Fruit fly (Drosophila melanogaster): Measurements from ENCODE around the gene CG13108.

- TF ChIP-seq usp (GFP tag; optimal IDR thresholded peaks at IDR 0.05) (no peak), Dll (optimal IDR thresholded peaks at IDR 0.05) (no peak), psq (optimal IDR thresholded peaks at IDR 0.05) (no peak), CG8478 (optimal IDR thresholded peaks at IDR 0.05) (no peak)
These were observed 25.2 kb downstream of the CG13108 start for dm6 chr2L:9189272-9189671.

Data from whole organism.